Worm (Caenorhabditis elegans) whole organism, young adult: ENCODE measurements around the gene T24B8.4.
A peak's percentile ranks its signal among the peaks of the same experiment; 100 is the strongest.

ENCODE experiments used
- B0261.1 ChIP-seq: sonication (generic microtip); optimal IDR thresholded peaks from 2 replicates; lab custom pipeline; 2016; ENCODE audit warnings: mild to moderate bottlenecking, missing genetic modification characterization, moderate library complexity, missing compliant biosample characterization
- D2030.7 ChIP-seq: fragments of 200-800 bp; sonication (Bioruptor generic); IDR thresholded peaks from 2 replicates; pipeline ENCODE4 v1.3.6; 2022; ENCODE audit warnings: missing genetic modification reagents, missing genetic modification characterization, missing compliant biosample characterization
- F10E7.11 ChIP-seq: sonication (generic microtip); optimal IDR thresholded peaks from 2 replicates; lab custom pipeline; 2017; ENCODE audit warnings: mild to moderate bottlenecking, missing genetic modification characterization, moderate library complexity, missing compliant biosample characterization
- F33H1.4 ChIP-seq: fragments of 200-800 bp; sonication (Bioruptor generic); IDR thresholded peaks from 2 replicates; pipeline ENCODE4 v1.3.6; 2022; ENCODE audit warnings: missing genetic modification reagents, missing genetic modification characterization, missing compliant biosample characterization
- F52B5.7 ChIP-seq: sonication (generic microtip); optimal IDR thresholded peaks from 2 replicates; lab custom pipeline; 2016; ENCODE audit warnings: mild to moderate bottlenecking, missing genetic modification characterization, missing compliant biosample characterization
- K11D2.4 ChIP-seq: fragments of 200-800 bp; sonication (Bioruptor generic); IDR thresholded peaks from 2 replicates; pipeline ENCODE4 v1.3.6; 2022; ENCODE audit warnings: missing genetic modification reagents, missing genetic modification characterization, missing compliant biosample characterization
- K12H6.12 ChIP-seq: fragments of 200-800 bp; sonication (Bioruptor generic); optimal IDR thresholded peaks from 2 replicates; lab custom pipeline; 2018; ENCODE audit warnings: mild to moderate bottlenecking, missing genetic modification characterization, missing compliant biosample characterization
- T07F8.4 ChIP-seq: sonication (generic microtip); optimal IDR thresholded peaks from 2 replicates; lab custom pipeline; 2016; ENCODE audit warnings: mild to moderate bottlenecking, missing genetic modification characterization, moderate library complexity, missing compliant biosample characterization
- Y53G8AR.9 ChIP-seq: fragments of 200-800 bp; sonication (Bioruptor generic); conservative IDR thresholded peaks from 2 replicates; pipeline ENCODE4 v1.3.6; 2022; ENCODE audit warnings: missing genetic modification reagents, missing genetic modification characterization, missing compliant biosample characterization
- Y56A3A.18 ChIP-seq: fragments of 200-800 bp; sonication (Bioruptor generic); IDR thresholded peaks from 2 replicates; pipeline ENCODE4 v1.3.6; 2022; ENCODE audit warnings: missing genetic modification reagents, missing genetic modification characterization, missing compliant biosample characterization
- Y79H2A.3 ChIP-seq: fragments of 200-800 bp; sonication (Bioruptor generic); conservative IDR thresholded peaks from 2 replicates; pipeline ENCODE4 v1.3.6; 2022; ENCODE audit warnings: missing genetic modification reagents, missing genetic modification characterization, missing compliant biosample characterization
- akir-1 ChIP-seq: fragments of 200-800 bp; sonication (Bioruptor generic); optimal IDR thresholded peaks from 2 replicates; lab custom pipeline; 2018; ENCODE audit warnings: mild to moderate bottlenecking, missing genetic modification characterization, moderate library complexity, missing compliant biosample characterization
- aptf-3 ChIP-seq: fragments of 200-800 bp; sonication (Bioruptor generic); IDR thresholded peaks from 2 replicates; pipeline ENCODE4 v1.3.6; 2022; ENCODE audit warnings: missing genetic modification characterization, missing compliant biosample characterization
- athp-1 ChIP-seq: sonication (generic microtip); optimal IDR thresholded peaks from 2 replicates; lab custom pipeline; 2017; ENCODE audit warnings: mild to moderate bottlenecking, missing genetic modification characterization, missing compliant biosample characterization
- attf-3 ChIP-seq: fragments of 200-800 bp; sonication (Bioruptor generic); conservative IDR thresholded peaks from 2 replicates; pipeline ENCODE4 v1.3.6; 2022; ENCODE audit warnings: missing genetic modification reagents, missing genetic modification characterization, missing compliant biosample characterization
- bed-2 ChIP-seq: fragments of 200-800 bp; sonication (Bioruptor generic); IDR thresholded peaks from 2 replicates; pipeline ENCODE4 v1.3.6; 2022; ENCODE audit warnings: missing genetic modification reagents, missing genetic modification characterization, missing compliant biosample characterization
- ceh-100 ChIP-seq: fragments of 200-800 bp; sonication (Bioruptor generic); IDR thresholded peaks from 2 replicates; pipeline ENCODE4 v1.3.6; 2022; ENCODE audit warnings: missing genetic modification reagents, missing genetic modification characterization, missing compliant biosample characterization
- ceh-40 ChIP-seq: fragments of 200-800 bp; sonication (Bioruptor generic); IDR thresholded peaks from 2 replicates; pipeline ENCODE4 v1.3.6; 2022; ENCODE audit warnings: missing genetic modification characterization, missing compliant biosample characterization
- ceh-58 ChIP-seq: fragments of 200-800 bp; sonication (Bioruptor generic); IDR thresholded peaks from 2 replicates; pipeline ENCODE4 v1.3.6; 2022; ENCODE audit warnings: missing genetic modification characterization, missing compliant biosample characterization
- efl-1 ChIP-seq: fragments of 150-350 bp; optimal IDR thresholded peaks from 2 replicates; lab custom pipeline; 2014; ENCODE audit warnings: missing biosample characterization, missing genetic modification reagents, missing genetic modification characterization
- ets-4 ChIP-seq: fragments of 200-800 bp; sonication (Bioruptor generic); optimal IDR thresholded peaks from 2 replicates; lab custom pipeline; 2018; ENCODE audit warnings: mild to moderate bottlenecking, missing genetic modification characterization, missing compliant biosample characterization
- fkh-3 ChIP-seq: sonication (generic microtip); optimal IDR thresholded peaks from 2 replicates; lab custom pipeline; 2016; ENCODE audit warnings: mild to moderate bottlenecking, missing genetic modification characterization, missing compliant biosample characterization
- him-1 ChIP-seq: sonication (generic microtip); optimal IDR thresholded peaks from 2 replicates; lab custom pipeline; 2016; ENCODE audit warnings: missing genotype, missing genetic modification reagents, missing genetic modification characterization, missing compliant biosample characterization
- hrde-1 ChIP-seq: sonication (generic microtip); optimal IDR thresholded peaks from 2 replicates; lab custom pipeline; 2016; ENCODE audit warnings: missing genetic modification characterization, mild to moderate bottlenecking, missing compliant biosample characterization, moderate library complexity, missing genotype, missing genetic modification reagents, borderline replicate concordance
- lag-1 ChIP-seq: fragments of 200-800 bp; sonication (Bioruptor generic); IDR thresholded peaks from 2 replicates; pipeline ENCODE4 v1.3.6; 2022; ENCODE audit warnings: missing genetic modification reagents, missing genetic modification characterization, missing compliant biosample characterization
- let-526 ChIP-seq: fragments of 200-800 bp; sonication (Bioruptor generic); IDR thresholded peaks from 2 replicates; pipeline ENCODE4 v1.3.6; 2022; ENCODE audit warnings: missing genetic modification reagents, missing genetic modification characterization, missing compliant biosample characterization
- lin-26 ChIP-seq: fragments of 200-800 bp; sonication (Bioruptor generic); IDR thresholded peaks from 2 replicates; pipeline ENCODE4 v1.3.6; 2022; ENCODE audit warnings: missing genetic modification reagents, missing genetic modification characterization, missing compliant biosample characterization
- lin-35 ChIP-seq, 3 experiments: fragments of 150-350 bp in 2 of 3; sonication (generic microtip) in 1 of 3; optimal IDR thresholded peaks; 2 replicates each; lab custom pipeline; 2014 to 2018; ENCODE audit warnings: missing biosample characterization in 3 of 3, missing genetic modification characterization in 3 of 3, missing genetic modification reagents in 3 of 3
- lsl-1 ChIP-seq: fragments of 200-800 bp; sonication (Bioruptor generic); optimal IDR thresholded peaks from 2 replicates; lab custom pipeline; 2018; ENCODE audit warnings: mild to moderate bottlenecking, missing genetic modification characterization, moderate library complexity, missing compliant biosample characterization
- madf-6 ChIP-seq: fragments of 200-800 bp; sonication (Bioruptor generic); IDR thresholded peaks from 2 replicates; pipeline ENCODE4 v1.3.6; 2022; ENCODE audit warnings: missing genetic modification reagents, missing genetic modification characterization, missing compliant biosample characterization
- madf-8 ChIP-seq: fragments of 200-800 bp; sonication (Bioruptor generic); conservative IDR thresholded peaks from 2 replicates; pipeline ENCODE4 v1.3.6; 2022; ENCODE audit warnings: missing genetic modification reagents, missing genetic modification characterization, missing compliant biosample characterization
- mes-4 ChIP-seq: sonication (generic microtip); optimal IDR thresholded peaks from 2 replicates; lab custom pipeline; 2016; ENCODE audit warnings: missing genotype, missing genetic modification characterization, missing compliant biosample characterization
- nfyb-1 ChIP-seq: fragments of 200-800 bp; sonication (Bioruptor generic); IDR thresholded peaks from 2 replicates; pipeline ENCODE4 v1.3.6; 2022; ENCODE audit warnings: missing genetic modification reagents, missing genetic modification characterization, missing compliant biosample characterization
- nhr-120 ChIP-seq: fragments of 200-800 bp; sonication (Bioruptor generic); IDR thresholded peaks from 2 replicates; pipeline ENCODE4 v1.3.6; 2022; ENCODE audit warnings: missing genetic modification characterization, missing compliant biosample characterization
- pbrm-1 ChIP-seq: fragments of 200-800 bp; sonication (Bioruptor generic); IDR thresholded peaks from 2 replicates; pipeline ENCODE4 v1.3.6; 2022; ENCODE audit warnings: missing genetic modification reagents, missing genetic modification characterization, missing compliant biosample characterization
- snpc-1.3 ChIP-seq: sonication (generic microtip); optimal IDR thresholded peaks from 2 replicates; lab custom pipeline; 2017; ENCODE audit warnings: missing genetic modification characterization, mild to moderate bottlenecking, missing compliant biosample characterization, antibody characterized with exemption, moderate library complexity, missing genotype, missing genetic modification reagents; ENCODE audit not compliant: insufficient read depth
- snpc-4 ChIP-seq, 5 experiments: fragments of 150-350 bp in 1 of 5; sonication (generic microtip) in 4 of 5; optimal IDR thresholded peaks; 2 replicates each; lab custom pipeline; 2014 to 2018; ENCODE audit warnings: missing genetic modification characterization in 5 of 5, missing biosample characterization in 3 of 5, antibody characterized with exemption in 2 of 5, mild to moderate bottlenecking in 2 of 5, missing compliant biosample characterization in 2 of 5, missing genotype in 2 of 5, moderate library complexity in 2 of 5, missing genetic modification reagents in 1 of 5
- tlf-1 ChIP-seq: fragments of 200-800 bp; sonication (Bioruptor generic); optimal IDR thresholded peaks from 2 replicates; lab custom pipeline; 2018; ENCODE audit warnings: mild to moderate bottlenecking, missing genetic modification characterization, missing compliant biosample characterization
- unc-130 ChIP-seq: sonication (generic microtip); optimal IDR thresholded peaks from 2 replicates; lab custom pipeline; 2016; ENCODE audit warnings: missing genetic modification reagents, missing genetic modification characterization, missing compliant biosample characterization
- zfh-2 ChIP-seq: fragments of 200-800 bp; sonication (Bioruptor generic); conservative IDR thresholded peaks from 2 replicates; pipeline ENCODE4 v1.3.6; 2022; ENCODE audit warnings: missing genetic modification reagents, missing genetic modification characterization, missing compliant biosample characterization
- ztf-25 ChIP-seq: fragments of 200-800 bp; sonication (Bioruptor generic); IDR thresholded peaks from 2 replicates; pipeline ENCODE4 v1.3.6; 2022; ENCODE audit warnings: missing genetic modification reagents, missing genetic modification characterization, missing compliant biosample characterization
- ztf-28 ChIP-seq: fragments of 200-800 bp; sonication (Bioruptor generic); IDR thresholded peaks from 2 replicates; pipeline ENCODE4 v1.3.6; 2022; ENCODE audit warnings: missing genetic modification reagents, missing genetic modification characterization, missing compliant biosample characterization
- ztf-6 ChIP-seq: fragments of 200-800 bp; sonication (Bioruptor generic); IDR thresholded peaks from 2 replicates; pipeline ENCODE4 v1.3.6; 2022; ENCODE audit warnings: missing genetic modification reagents, missing genetic modification characterization, missing compliant biosample characterization

The T24B8.4 gene

DNA sequence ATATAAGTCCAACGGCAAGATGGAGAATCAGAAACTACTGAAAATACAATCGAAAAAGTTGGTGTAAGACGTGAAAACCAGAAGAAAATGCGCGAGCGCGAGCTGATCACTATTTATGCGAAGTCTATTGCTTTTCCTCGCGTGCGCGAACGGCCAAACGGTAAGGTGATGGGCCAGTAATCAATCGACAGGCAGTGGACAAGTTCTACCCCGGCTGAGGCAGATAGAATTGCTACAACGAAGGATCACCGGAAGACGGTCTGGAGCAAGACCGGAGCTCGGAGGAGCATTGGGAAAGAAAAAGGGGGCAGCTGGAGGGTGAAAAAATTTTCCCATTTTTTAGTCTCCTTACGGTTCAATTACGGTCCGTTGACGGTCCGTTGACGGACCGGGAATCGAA, 32.0 kb upstream of the T24B8.4 start (continued):
- TF ChIP-seq aptf-3 (GFP tag; lab: Robert Waterston, UW) (peak; percentile 92; the same call in 1 of the 2 replicates), nhr-120 (GFP tag; lab: Robert Waterston, UW) (0 out of 2 replicates have a peak, but pooled peaks have one; percentile 45), Y79H2A.3 (0 out of 2 replicates have a peak, but pooled peaks have one; percentile 39), D2030.7 (peak; percentile 83), let-526 (GFP tag; lab: Robert Waterston, UW) (0 out of 2 replicates have a peak, but pooled peaks have one; percentile 42), madf-8 (GFP tag; lab: Robert Waterston, UW) (peak; percentile 37; the same call in 1 of the 2 replicates), ztf-28 (peak; percentile 88), F33H1.4 (GFP tag; lab: Robert Waterston, UW) (peak; percentile 57), bed-2 (GFP tag; lab: Robert Waterston, UW) (0 out of 2 replicates have a peak, but pooled peaks have one; percentile 59), ceh-40 (peak; percentile 77; the same call in 1 of the 2 replicates), ztf-25 (GFP tag; lab: Robert Waterston, UW) (peak; percentile 90), lin-26 (GFP tag; lab: Robert Waterston, UW) (peak; percentile 99)

DNA sequence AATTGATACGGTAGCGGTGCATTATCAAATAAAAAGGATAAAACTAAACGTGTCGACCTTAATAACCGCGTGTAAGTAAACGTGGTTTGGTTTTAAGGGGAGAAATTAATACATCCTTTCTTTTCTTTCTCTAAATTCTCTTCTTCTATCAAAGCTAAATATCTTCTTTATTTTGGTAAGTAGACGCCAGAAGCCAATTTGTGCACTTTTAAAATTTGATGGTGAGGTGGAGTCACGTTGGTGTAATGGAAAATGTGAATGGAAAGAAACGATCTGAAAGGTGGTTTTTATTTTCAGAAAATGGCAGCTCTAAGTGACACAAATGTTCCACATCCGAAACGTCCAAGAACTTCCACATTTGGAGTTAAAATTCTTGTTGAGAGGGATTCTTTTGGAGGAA, 30.2 kb upstream of the T24B8.4 start, which contains the start of gene T24H10.5:
TSS of gene T24H10.5 (plus strand) at position 301 of the 400 bp plus-strand sequence.
- TF ChIP-seq madf-6 (GFP tag; lab: Robert Waterston, UW): peak; percentile 34; the same call in 1 of the 2 replicates
- no peak for TF ChIP-seq nfyb-1

DNA sequence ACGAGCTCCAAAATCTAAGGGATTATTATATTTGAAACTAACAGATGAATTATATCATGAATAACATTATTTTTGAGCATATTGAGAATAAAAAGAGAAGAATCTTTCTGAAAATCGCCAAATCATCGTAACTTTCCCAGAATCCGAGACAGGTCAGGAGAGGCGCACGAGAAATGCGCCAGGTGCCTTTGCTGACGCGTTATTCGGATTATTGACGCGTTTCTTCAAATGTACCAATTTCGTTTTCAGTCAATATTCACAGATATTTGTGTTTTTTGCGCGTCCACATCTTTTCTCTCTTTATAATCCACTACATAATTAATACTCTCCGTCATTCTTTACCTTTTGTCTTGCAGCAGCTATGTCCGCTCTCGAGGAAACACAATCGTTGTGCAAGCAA, 28.4 kb upstream of the T24B8.4 start, which contains the start of gene T24H10.1:
TSS of gene T24H10.1 (plus strand) at position 355 of the 400 bp plus-strand sequence.
- no peak for TF ChIP-seq let-526 (GFP tag; lab: Robert Waterston, UW)
- peak in 1 of 3 experiments; percentile 67 for TF ChIP-seq lin-35 (GFP tag; optimal IDR thresholded peaks at IDR 0.05; lab: Kevin White, UChicago)
- 0 out of 2 replicates have a peak, but pooled peaks have one; percentile 52 for TF ChIP-seq Y53G8AR.9
- no peak for TF ChIP-seq ceh-40
- TF ChIP-seq snpc-1.3 (tag; lab: Kevin White, UChicago): no peak
- TF ChIP-seq ztf-6 (GFP tag; lab: Robert Waterston, UW): no peak
- TF ChIP-seq hrde-1: no peak
- no peak for TF ChIP-seq B0261.1 (tag; lab: Kevin White, UChicago)
- TF ChIP-seq K11D2.4 (GFP tag; lab: Robert Waterston, UW): 0 out of 2 replicates have a peak, but pooled peaks have one; percentile 14
- peak; percentile 73 for TF ChIP-seq pbrm-1
- no peak for TF ChIP-seq akir-1 (GFP tag; lab: Kevin White, UChicago)
- TF ChIP-seq ets-4 (GFP tag; lab: Kevin White, UChicago): no peak
- TF ChIP-seq him-1 (tag; lab: Kevin White, UChicago): peak; percentile 34
- TF ChIP-seq zfh-2: no peak
- peak; percentile 57 for TF ChIP-seq lsl-1
- peak; percentile 51 for TF ChIP-seq efl-1 (GFP tag; lab: Kevin White, UChicago)
- TF ChIP-seq Y56A3A.18 (GFP tag; lab: Robert Waterston, UW): peak; percentile 61; the same call in 1 of the 2 replicates
- TF ChIP-seq T07F8.4 (tag; lab: Kevin White, UChicago): no peak
- TF ChIP-seq Y79H2A.3: no peak
- no peak for TF ChIP-seq unc-130 (GFP tag; lab: Kevin White, UChicago)
- peak; percentile 66; the same call in 1 of the 2 replicates for TF ChIP-seq attf-3 (GFP tag; lab: Robert Waterston, UW)
- no peak for TF ChIP-seq lag-1 (GFP tag; lab: Robert Waterston, UW)
- TF ChIP-seq F52B5.7: no peak
- TF ChIP-seq fkh-3 (tag; lab: Kevin White, UChicago): no peak
- TF ChIP-seq athp-1 (tag; lab: Kevin White, UChicago): no peak
- no peak for TF ChIP-seq mes-4 (tag; lab: Kevin White, UChicago)
- no peak for TF ChIP-seq ceh-58 (GFP tag; lab: Robert Waterston, UW)
- TF ChIP-seq snpc-4 (GFP tag; optimal IDR thresholded peaks at IDR 0.05; lab: Kevin White, UChicago): no peak
- TF ChIP-seq snpc-4 (tag; optimal IDR thresholded peaks at IDR 0.05; lab: Kevin White, UChicago): peak in 2 of 4 experiments; percentile 51 to 53
- TF ChIP-seq tlf-1 (GFP tag; lab: Kevin White, UChicago): peak; percentile 19
- TF ChIP-seq ceh-100: 0 out of 2 replicates have a peak, but pooled peaks have one; percentile 36
- TF ChIP-seq ztf-28: no peak
- TF ChIP-seq K12H6.12 (tag; lab: Kevin White, UChicago): no peak
- no peak for TF ChIP-seq F10E7.11
